Worm (Caenorhabditis elegans): ENCODE data around the gene C34C6.9.

ce11 chrII:8639553-8639952 is 46.2 kb upstream of the C34C6.9 start:
- no peak for TF ChIP-seq pqm-1 (tag; optimal IDR thresholded peaks at IDR 0.05)
- no peak for TF ChIP-seq nhr-85 (tag)
- TF ChIP-seq ama-1 (optimal IDR thresholded peaks at IDR 0.05) = no peak
- TF ChIP-seq nhr-28 (tag; optimal IDR thresholded peaks at IDR 0.05) = no peak
- TF ChIP-seq nhr-77 (tag; optimal IDR thresholded peaks at IDR 0.05) = no peak
- TF ChIP-seq nhr-11 (tag; optimal IDR thresholded peaks at IDR 0.05) = no peak
- TF ChIP-seq unc-130 (tag; optimal IDR thresholded peaks at IDR 0.05) = no peak
- TF ChIP-seq xbp-1 (tag; optimal IDR thresholded peaks at IDR 0.05) = no peak
- TF ChIP-seq dpl-1 (GFP tag; optimal IDR thresholded peaks at IDR 0.05) = no peak
- TF ChIP-seq snpc-4 (tag; optimal IDR thresholded peaks at IDR 0.05) = no peak
- TF ChIP-seq ces-1 (GFP tag; optimal IDR thresholded peaks at IDR 0.05) = no peak
- TF ChIP-seq mep-1 (tag; optimal IDR thresholded peaks at IDR 0.05) = no peak
- no peak for TF ChIP-seq fos-1 (tag; optimal IDR thresholded peaks at IDR 0.05)
